Worm (Caenorhabditis elegans) whole organism, early embryonic: ENCODE measurements around the gene Y49F6A.12.

ENCODE experiments used
- B0310.2 ChIP-seq: sonication (generic microtip); optimal IDR thresholded peaks from 2 replicates; lab custom pipeline; 2016; ENCODE audit warnings: mild to moderate bottlenecking, missing genetic modification characterization, missing compliant biosample characterization
- ama-1 ChIP-seq: fragments of 150-350 bp; optimal IDR thresholded peaks from 2 replicates; lab custom pipeline; 2014
- ets-7 ChIP-seq: sonication (generic microtip); optimal IDR thresholded peaks from 2 replicates; lab custom pipeline; 2016; ENCODE audit warnings: missing genotype, missing genetic modification characterization, missing compliant biosample characterization
- flt-1 ChIP-seq: fragments of 200-800 bp; sonication (Bioruptor generic); IDR thresholded peaks from 2 replicates; pipeline ENCODE4 v1.3.6; 2022; ENCODE audit warnings: missing genetic modification characterization, missing compliant biosample characterization
- hnd-1 ChIP-seq: sonication (generic microtip); optimal IDR thresholded peaks from 2 replicates; lab custom pipeline; 2016; ENCODE audit warnings: missing genetic modification characterization, missing compliant biosample characterization
- tbx-11 ChIP-seq: fragments of 200-800 bp; sonication (Bioruptor generic); IDR thresholded peaks from 2 replicates; pipeline ENCODE4 v1.3.6; 2022; ENCODE audit warnings: missing genetic modification characterization, missing compliant biosample characterization

- TF ChIP-seq tbx-11 (GFP tag; lab: Robert Waterston, UW) (no peak), ama-1 (lab: Kevin White, UChicago) (no peak), B0310.2 (tag; lab: Kevin White, UChicago) (no peak), flt-1 (GFP tag; lab: Robert Waterston, UW) (no peak), ets-7 (no peak), hnd-1 (tag; lab: Kevin White, UChicago) (no peak)
Measured at ce11 chrII:3604578-3604977, 9.1 kb downstream of the Y49F6A.12 start.
